Worm (Caenorhabditis elegans) whole organism, late embryonic: ENCODE measurements around the gene nspb-3.

Experiments used
- C38D4.7 ChIP-seq: fragments of 200-800 bp; sonication (Bioruptor generic); optimal IDR thresholded peaks from 2 replicates; lab custom pipeline; 2018; ENCODE audit warnings: mild to moderate bottlenecking, missing genetic modification characterization, moderate library complexity, missing compliant biosample characterization
- ahr-1 ChIP-seq: sonication (generic microtip); optimal IDR thresholded peaks from 2 replicates; lab custom pipeline; 2016; ENCODE audit warnings: missing genetic modification characterization, missing compliant biosample characterization
- ama-1 ChIP-seq: fragments of 150-350 bp; optimal IDR thresholded peaks from 2 replicates; lab custom pipeline; 2014
- ceh-2 ChIP-seq: sonication (generic microtip); optimal IDR thresholded peaks from 2 replicates; lab custom pipeline; 2016; ENCODE audit warnings: missing genotype, missing genetic modification characterization, missing compliant biosample characterization
- ceh-30 ChIP-seq: fragments of 150-350 bp; optimal IDR thresholded peaks from 2 replicates; lab custom pipeline; 2014; ENCODE audit warnings: missing biosample characterization, missing genetic modification characterization
- ceh-48 ChIP-seq: sonication (generic microtip); optimal IDR thresholded peaks from 2 replicates; lab custom pipeline; 2016; ENCODE audit warnings: missing genetic modification characterization, inconsistent platforms, missing compliant biosample characterization
- dve-1 ChIP-seq: sonication (generic microtip); optimal IDR thresholded peaks from 2 replicates; lab custom pipeline; 2017; ENCODE audit warnings: antibody characterized with exemption, mild to moderate bottlenecking, missing genetic modification characterization, missing compliant biosample characterization
- lin-11 ChIP-seq: fragments of 200-800 bp; sonication (Bioruptor generic); optimal IDR thresholded peaks from 2 replicates; lab custom pipeline; 2018; ENCODE audit warnings: mild to moderate bottlenecking, missing genetic modification characterization, missing compliant biosample characterization
- pag-3 ChIP-seq: sonication (generic microtip); optimal IDR thresholded peaks from 2 replicates; lab custom pipeline; 2016; ENCODE audit warnings: missing compliant biosample characterization, missing genetic modification characterization, borderline replicate concordance
- pha-4 ChIP-seq: fragments of 150-350 bp; optimal IDR thresholded peaks from 2 replicates; lab custom pipeline; 2018; ENCODE audit warnings: missing biosample characterization, missing genetic modification reagents, missing genetic modification characterization
- tbx-7 ChIP-seq: sonication (generic microtip); optimal IDR thresholded peaks from 2 replicates; lab custom pipeline; 2016; ENCODE audit warnings: missing genotype, missing genetic modification characterization, missing compliant biosample characterization

- TF ChIP-seq C38D4.7 (GFP tag; lab: Kevin White, UChicago) = no peak
- TF ChIP-seq pag-3 = no peak
- no peak for TF ChIP-seq ceh-48
- TF ChIP-seq ceh-30 (tag; lab: Kevin White, UChicago) = no peak
- TF ChIP-seq tbx-7 (tag; lab: Kevin White, UChicago) = no peak
- TF ChIP-seq dve-1 (tag; lab: Kevin White, UChicago) = no peak
- no peak for TF ChIP-seq ama-1 (lab: Kevin White, UChicago)
- TF ChIP-seq lin-11 (tag; lab: Kevin White, UChicago) = no peak
- TF ChIP-seq pha-4 (tag; lab: Kevin White, UChicago) = no peak
- no peak for TF ChIP-seq ceh-2
- TF ChIP-seq ahr-1 (tag; lab: Kevin White, UChicago) = no peak
Observed at ce11 chrIV:6639880-6640279, 45.1 kb upstream of the nspb-3 start, which contains the start of gene C01B10.6.
